Fruit fly (Drosophila melanogaster) whole organism, embryonic: ENCODE measurements around the gene CG43755.

Experiments used
- Atf3 ChIP-seq: fragments of 200-800 bp; sonication (Bioruptor generic); optimal IDR thresholded peaks from 3 replicates; lab custom pipeline; 2016; ENCODE audit warnings: missing biosample characterization, missing genetic modification characterization
- CG10267 ChIP-seq: fragments of 200-800 bp; sonication (Bioruptor generic); optimal IDR thresholded peaks from 2 replicates; lab custom pipeline; 2018; ENCODE audit warnings: missing biosample characterization, mild to moderate bottlenecking, missing genetic modification characterization, moderate library complexity
- CG10274 ChIP-seq: fragments of 200-800 bp; sonication (Bioruptor generic); optimal IDR thresholded peaks from 3 replicates; lab custom pipeline; 2017; ENCODE audit warnings: missing biosample characterization, mild to moderate bottlenecking, missing genetic modification characterization
- CG10543 ChIP-seq: fragments of 200-800 bp; sonication (Bioruptor generic); optimal IDR thresholded peaks from 3 replicates; lab custom pipeline; 2017; ENCODE audit warnings: missing biosample characterization, mild to moderate bottlenecking, missing genetic modification characterization, moderate library complexity
- CG12236 ChIP-seq: fragments of 200-800 bp; sonication (Bioruptor generic); optimal IDR thresholded peaks from 2 replicates; lab custom pipeline; 2016; ENCODE audit warnings: missing biosample characterization, missing genetic modification characterization
- CG12391 ChIP-seq: fragments of 200-800 bp; sonication (Bioruptor generic); optimal IDR thresholded peaks from 3 replicates; lab custom pipeline; 2018; ENCODE audit warnings: missing biosample characterization, mild to moderate bottlenecking, missing genetic modification characterization, moderate library complexity
- CG13296 ChIP-seq: fragments of 200-800 bp; sonication (Bioruptor generic); optimal IDR thresholded peaks from 3 replicates; lab custom pipeline; 2018; ENCODE audit warnings: missing biosample characterization, mild to moderate bottlenecking, missing genetic modification characterization
- CG13775 ChIP-seq: fragments of 200-800 bp; sonication (Bioruptor generic); optimal IDR thresholded peaks from 3 replicates; lab custom pipeline; 2017; ENCODE audit warnings: missing biosample characterization, mild to moderate bottlenecking, missing genetic modification characterization
- CG14014 ChIP-seq: fragments of 200-800 bp; sonication (Bioruptor generic); IDR thresholded peaks from 2 replicates; pipeline ENCODE4 v1.3.6; 2022; ENCODE audit warnings: missing biosample characterization, missing genetic modification characterization
- CG14441 ChIP-seq: fragments of 200-800 bp; sonication (Bioruptor generic); IDR thresholded peaks from 2 replicates; pipeline ENCODE4 v1.3.6; 2022; ENCODE audit warnings: missing biosample characterization, missing genetic modification characterization
- CG15601 ChIP-seq: fragments of 200-800 bp; sonication (Bioruptor generic); optimal IDR thresholded peaks from 3 replicates; lab custom pipeline; 2019; ENCODE audit warnings: missing biosample characterization, mild to moderate bottlenecking, missing genetic modification characterization, moderate library complexity
- CG1603 ChIP-seq: fragments of 200-800 bp; sonication (Bioruptor generic); optimal IDR thresholded peaks from 2 replicates; lab custom pipeline; 2019; ENCODE audit warnings: missing biosample characterization, mild to moderate bottlenecking, missing genetic modification characterization, moderate library complexity
- CG17359 ChIP-seq: fragments of 200-800 bp; sonication (Bioruptor generic); optimal IDR thresholded peaks from 3 replicates; lab custom pipeline; 2018; ENCODE audit warnings: missing biosample characterization, mild to moderate bottlenecking, missing genetic modification characterization, moderate library complexity
- CG17385 ChIP-seq: fragments of 200-800 bp; sonication (Bioruptor generic); optimal IDR thresholded peaks from 3 replicates; lab custom pipeline; 2018; ENCODE audit warnings: missing biosample characterization, mild to moderate bottlenecking, missing genetic modification characterization
- CG17912 ChIP-seq: fragments of 200-800 bp; sonication (Bioruptor generic); optimal IDR thresholded peaks from 2 replicates; lab custom pipeline; 2018; ENCODE audit warnings: missing biosample characterization, mild to moderate bottlenecking, missing genetic modification characterization
- CG18599 ChIP-seq: fragments of 200-800 bp; sonication (Bioruptor generic); optimal IDR thresholded peaks from 3 replicates; lab custom pipeline; 2017; ENCODE audit warnings: missing biosample characterization, missing genetic modification characterization, mild to moderate bottlenecking, moderate library complexity, missing genetic modification reagents
- CG2116 ChIP-seq: fragments of 200-800 bp; sonication (Bioruptor generic); optimal IDR thresholded peaks from 3 replicates; lab custom pipeline; 2018; ENCODE audit warnings: missing biosample characterization, mild to moderate bottlenecking, missing genetic modification characterization
- CG2120 ChIP-seq: fragments of 200-800 bp; sonication (Bioruptor generic); optimal IDR thresholded peaks from 3 replicates; lab custom pipeline; 2016; ENCODE audit warnings: missing biosample characterization, missing genetic modification characterization
- CG3281 ChIP-seq: fragments of 200-800 bp; sonication (Bioruptor generic); optimal IDR thresholded peaks from 3 replicates; lab custom pipeline; 2017; ENCODE audit warnings: missing biosample characterization, mild to moderate bottlenecking, missing genetic modification characterization
- CG33557 ChIP-seq: fragments of 200-800 bp; sonication (Bioruptor generic); optimal IDR thresholded peaks from 2 replicates; lab custom pipeline; 2019; ENCODE audit warnings: missing biosample characterization, mild to moderate bottlenecking, missing genetic modification characterization, moderate library complexity
- CG3847 ChIP-seq: fragments of 200-800 bp; sonication (Bioruptor generic); IDR thresholded peaks from 2 replicates; pipeline ENCODE4 v1.3.6; 2022; ENCODE audit warnings: missing biosample characterization, missing genetic modification characterization
- CG4424 ChIP-seq: fragments of 200-800 bp; sonication (Bioruptor generic); optimal IDR thresholded peaks from 3 replicates; lab custom pipeline; 2016; ENCODE audit warnings: missing biosample characterization, missing genetic modification characterization
- CG6689 ChIP-seq: fragments of 200-800 bp; sonication (Bioruptor generic); IDR thresholded peaks from 2 replicates; pipeline ENCODE4 v1.3.6; 2022; ENCODE audit warnings: missing biosample characterization, missing genetic modification characterization
- CG7556 ChIP-seq: fragments of 200-800 bp; sonication (Bioruptor generic); optimal IDR thresholded peaks from 2 replicates; lab custom pipeline; 2017; ENCODE audit warnings: missing biosample characterization, mild to moderate bottlenecking, missing genetic modification characterization
- CG7928 ChIP-seq: fragments of 200-800 bp; sonication (Bioruptor generic); optimal IDR thresholded peaks from 2 replicates; lab custom pipeline; 2017; ENCODE audit warnings: missing biosample characterization, mild to moderate bottlenecking, missing genetic modification characterization
- CG8281 ChIP-seq: fragments of 200-800 bp; sonication (Bioruptor generic); optimal IDR thresholded peaks from 2 replicates; lab custom pipeline; 2018; ENCODE audit warnings: missing biosample characterization, mild to moderate bottlenecking, missing genetic modification characterization, moderate library complexity
- CG8944 ChIP-seq: fragments of 200-800 bp; sonication (Bioruptor generic); optimal IDR thresholded peaks from 3 replicates; lab custom pipeline; 2016; ENCODE audit warnings: missing biosample characterization, missing genetic modification characterization
- CG9215 ChIP-seq: fragments of 200-800 bp; sonication (Bioruptor generic); IDR thresholded peaks from 2 replicates; pipeline ENCODE4 v1.3.6; 2022; ENCODE audit warnings: missing biosample characterization, missing genetic modification characterization
- CG9609 ChIP-seq: fragments of 200-800 bp; sonication (Bioruptor generic); optimal IDR thresholded peaks from 3 replicates; lab custom pipeline; 2016; ENCODE audit warnings: missing biosample characterization, missing genetic modification characterization
- CG9932 ChIP-seq: fragments of 200-800 bp; sonication (Bioruptor generic); IDR thresholded peaks from 2 replicates; pipeline ENCODE4 v1.3.6; 2022; ENCODE audit warnings: missing biosample characterization, missing genetic modification characterization
- Camta ChIP-seq: fragments of 200-800 bp; sonication (Bioruptor generic); optimal IDR thresholded peaks from 2 replicates; lab custom pipeline; 2016; ENCODE audit warnings: missing biosample characterization, missing genetic modification characterization
- CoRest ChIP-seq: fragments of 200-800 bp; sonication (Bioruptor generic); optimal IDR thresholded peaks from 3 replicates; lab custom pipeline; 2018; ENCODE audit warnings: missing biosample characterization, mild to moderate bottlenecking, missing genetic modification characterization, moderate library complexity
- CrebB ChIP-seq: fragments of 200-800 bp; sonication (Bioruptor generic); optimal IDR thresholded peaks from 3 replicates; lab custom pipeline; 2018; ENCODE audit warnings: missing biosample characterization, mild to moderate bottlenecking, missing genetic modification characterization
- Kr ChIP-seq: fragments of 200-800 bp; sonication (Bioruptor generic); optimal IDR thresholded peaks from 2 replicates; lab custom pipeline; 2017; ENCODE audit warnings: missing biosample characterization, mild to moderate bottlenecking, missing genetic modification characterization
- MESR4 ChIP-seq: fragments of 200-800 bp; sonication (Bioruptor generic); optimal IDR thresholded peaks from 2 replicates; lab custom pipeline; 2018; ENCODE audit warnings: missing biosample characterization, mild to moderate bottlenecking, missing genetic modification characterization, moderate library complexity
- Mad ChIP-seq: fragments of 200-800 bp; sonication (Bioruptor generic); optimal IDR thresholded peaks from 2 replicates; lab custom pipeline; 2016; ENCODE audit warnings: missing biosample characterization, missing genetic modification characterization
- NC2α ChIP-seq: fragments of 200-800 bp; sonication (Bioruptor generic); optimal IDR thresholded peaks from 2 replicates; lab custom pipeline; 2016; ENCODE audit warnings: missing biosample characterization, missing genetic modification characterization
- NK7.1 ChIP-seq: fragments of 200-800 bp; sonication (Bioruptor generic); optimal IDR thresholded peaks from 3 replicates; lab custom pipeline; 2016; ENCODE audit warnings: missing biosample characterization, missing genetic modification characterization
- Sox100B ChIP-seq: fragments of 200-800 bp; sonication (Bioruptor generic); optimal IDR thresholded peaks from 3 replicates; lab custom pipeline; 2018; ENCODE audit warnings: missing biosample characterization, mild to moderate bottlenecking, missing genetic modification characterization
- Xbp1 ChIP-seq: fragments of 200-800 bp; sonication (Bioruptor generic); optimal IDR thresholded peaks from 3 replicates; lab custom pipeline; 2016; ENCODE audit warnings: missing biosample characterization, mild to moderate bottlenecking, missing genetic modification characterization
- btn ChIP-seq: fragments of 200-800 bp; sonication (Bioruptor generic); optimal IDR thresholded peaks from 2 replicates; lab custom pipeline; 2016; ENCODE audit warnings: missing biosample characterization, missing genetic modification characterization
- ci ChIP-seq: fragments of 200-800 bp; sonication (Bioruptor generic); IDR thresholded peaks from 3 replicates; pipeline ENCODE4 v1.3.6; 2022; ENCODE audit warnings: missing biosample characterization, missing genetic modification characterization
- dysf ChIP-seq: fragments of 200-800 bp; sonication (Bioruptor generic); IDR thresholded peaks from 3 replicates; pipeline ENCODE4 v1.3.6; 2022; ENCODE audit warnings: missing biosample characterization, missing genetic modification characterization
- fd3F ChIP-seq: fragments of 200-800 bp; sonication (Bioruptor generic); optimal IDR thresholded peaks from 2 replicates; lab custom pipeline; 2018; ENCODE audit warnings: missing biosample characterization, mild to moderate bottlenecking, missing genetic modification characterization, moderate library complexity
- ftz-f1 ChIP-seq: fragments of 200-800 bp; sonication (Bioruptor generic); optimal IDR thresholded peaks from 2 replicates; lab custom pipeline; 2016; ENCODE audit warnings: missing biosample characterization, missing genetic modification characterization
- h ChIP-seq: fragments of >200 bp; optimal IDR thresholded peaks from 2 replicates; lab custom pipeline; 2017
- lola ChIP-seq, 3 experiments: fragments of >200 bp in 2 of 3; fragments of 200-800 bp in 1 of 3; sonication (Bioruptor generic) in 1 of 3; optimal IDR thresholded peaks; 2 replicates each; lab custom pipeline; 2017 to 2019; ENCODE audit warnings: missing biosample characterization in 3 of 3, missing genetic modification characterization in 3 of 3, mild to moderate bottlenecking in 1 of 3, moderate library complexity in 1 of 3
- mld ChIP-seq: fragments of 200-800 bp; sonication (Bioruptor generic); IDR thresholded peaks from 3 replicates; pipeline ENCODE4 v1.3.6; 2022; ENCODE audit warnings: missing biosample characterization, missing genetic modification characterization; ENCODE audit not compliant: partially characterized antibody
- ranshi ChIP-seq: fragments of 200-800 bp; sonication (Bioruptor generic); IDR thresholded peaks from 2 replicates; pipeline ENCODE4 v1.3.6; 2022; ENCODE audit warnings: missing biosample characterization, missing genetic modification characterization
- salm ChIP-seq: fragments of 200-800 bp; sonication (Bioruptor generic); optimal IDR thresholded peaks from 2 replicates; lab custom pipeline; 2018; ENCODE audit warnings: missing biosample characterization, mild to moderate bottlenecking, missing genetic modification characterization
- scrt ChIP-seq: fragments of 200-800 bp; sonication (Bioruptor generic); optimal IDR thresholded peaks from 2 replicates; lab custom pipeline; 2018; ENCODE audit warnings: missing biosample characterization, mild to moderate bottlenecking, missing genetic modification characterization, moderate library complexity

CG43755 gene

DNA sequence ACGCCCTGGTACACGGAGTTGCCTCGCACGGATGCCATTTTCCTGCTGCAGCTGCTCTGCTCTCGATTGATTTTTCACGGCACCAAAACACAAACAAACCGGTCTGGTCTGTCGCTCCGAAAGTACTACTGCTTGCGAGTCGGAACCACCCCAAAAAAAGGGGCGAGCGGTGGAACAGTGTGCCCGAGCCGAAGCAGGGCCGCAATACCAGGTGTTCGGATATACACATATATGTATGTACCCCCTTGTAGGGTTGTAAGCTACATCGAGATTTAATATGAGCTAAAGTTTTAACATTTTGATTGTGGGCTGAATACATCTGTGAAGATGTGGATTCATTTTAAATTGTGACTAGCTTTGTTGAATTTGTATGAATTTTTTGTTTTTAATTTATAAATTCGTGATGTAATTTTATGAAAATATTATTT lies 44.0 kb downstream of the CG43755 start (continued):
- TF ChIP-seq CG8944 (GFP tag; lab: Kevin White, UChicago) (no peak), CG2120 (GFP tag; lab: Kevin White, UChicago) (peak; percentile 71), ranshi (peak; percentile 39; the same call in 1 of the 2 replicates), CG10543 (GFP tag; lab: Kevin White, UChicago) (peak; percentile 35), CG14014 (GFP tag; lab: Robert Waterston, UW) (peak; percentile 21; the same call in 1 of the 2 replicates), CoRest (peak; percentile 64), CG33557 (GFP tag; lab: Kevin White, UChicago) (no peak), CG17385 (GFP tag; lab: Kevin White, UChicago) (peak; percentile 48), CG3847 (GFP tag; lab: Robert Waterston, UW) (peak; percentile 52), Kr (GFP tag; lab: Kevin White, UChicago) (no peak), ftz-f1 (GFP tag; lab: Kevin White, UChicago) (peak; percentile 64), mld (GFP tag; lab: Robert Waterston, UW) (no peak), CG18599 (GFP tag; lab: Kevin White, UChicago) (peak; percentile 70), Sox100B (GFP tag; lab: Kevin White, UChicago) (peak; percentile 30), Mad (GFP tag; lab: Kevin White, UChicago) (peak; percentile 33), CG17359 (tag; lab: Kevin White, UChicago) (peak; percentile 52), CG7556 (GFP tag; lab: Kevin White, UChicago) (peak; percentile 43), MESR4 (GFP tag; lab: Kevin White, UChicago) (peak; percentile 88), Xbp1 (GFP tag; lab: Kevin White, UChicago) (peak; percentile 29), Atf3 (GFP tag; lab: Kevin White, UChicago) (no peak), CG14441 (peak; percentile 30; the same call in 1 of the 2 replicates), CG2116 (GFP tag; lab: Kevin White, UChicago) (peak; percentile 71), CG1603 (tag; lab: Kevin White, UChicago) (peak; percentile 70), ci (GFP tag; lab: Robert Waterston, UW) (peak; percentile 84), dysf (GFP tag; lab: Robert Waterston, UW) (0 out of 3 replicates have a peak, but pooled peaks have one; percentile 42), CG6689 (GFP tag; lab: Robert Waterston, UW) (peak; percentile 83), CG10267 (tag; lab: Kevin White, UChicago) (peak; percentile 59), h (no peak), salm (tag; lab: Kevin White, UChicago) (no peak), CG13296 (peak; percentile 54), CrebB (tag; lab: Kevin White, UChicago) (peak; percentile 53), CG9609 (GFP tag; lab: Kevin White, UChicago) (no peak), btn (GFP tag; lab: Kevin White, UChicago) (peak; percentile 26), CG8281 (tag; lab: Kevin White, UChicago) (no peak), fd3F (GFP tag; lab: Kevin White, UChicago) (peak; percentile 15), CG12236 (GFP tag; lab: Kevin White, UChicago) (no peak), CG13775 (GFP tag; lab: Kevin White, UChicago) (peak; percentile 3), CG4424 (GFP tag; lab: Kevin White, UChicago) (no peak), CG3281 (GFP tag; lab: Kevin White, UChicago) (peak; percentile 65), CG7928 (GFP tag; lab: Kevin White, UChicago) (no peak), CG9215 (GFP tag; lab: Robert Waterston, UW) (no peak), CG10274 (GFP tag; lab: Kevin White, UChicago) (no peak), NC2α (peak; percentile 5), CG9932 (peak; percentile 64), Camta (GFP tag; lab: Kevin White, UChicago) (no peak), NK7.1 (GFP tag; lab: Kevin White, UChicago) (no peak), CG12391 (tag; lab: Kevin White, UChicago) (peak; percentile 65), CG17912 (GFP tag; lab: Kevin White, UChicago) (peak; percentile 53), CG15601 (peak; percentile 46), scrt (GFP tag; lab: Kevin White, UChicago) (peak; percentile 39), lola (GFP tag; optimal IDR thresholded peaks at IDR 0.05; lab: Kevin White, UChicago) (peak in 1 of 3 experiments; percentile 36)
